Fruit fly (Drosophila melanogaster): ENCODE data around the gene Adi1.
A peak's percentile ranks its signal among the peaks of the same experiment; 100 is the strongest.

The Adi1 gene

dm6 chr3L:10664511-10665062 is 1.4 kb downstream of the Adi1 start, which contains the start of gene simj (continued):
- TF ChIP-seq CG3281 (GFP tag; optimal IDR thresholded peaks at IDR 0.05), result peak; percentile 23
- peak; percentile 66 for TF ChIP-seq stwl (tag; optimal IDR thresholded peaks at IDR 0.05)
- TF ChIP-seq pnt (GFP tag; optimal IDR thresholded peaks at IDR 0.05), result no peak
- TF ChIP-seq CG9437 (GFP tag; optimal IDR thresholded peaks at IDR 0.05), result no peak
- peak; percentile 94 for TF ChIP-seq Opbp (GFP tag; IDR thresholded peaks at IDR 0.05; ENCODE audit: partially characterized antibody)
- TF ChIP-seq CG10979 (tag; optimal IDR thresholded peaks at IDR 0.05), result peak; percentile 37
- peak; percentile 60 for TF ChIP-seq Doc3 (GFP tag; IDR thresholded peaks at IDR 0.05; ENCODE audit: partially characterized antibody)
- peak; percentile 58 for TF ChIP-seq CG31365 (tag; optimal IDR thresholded peaks at IDR 0.05)
- TF ChIP-seq ATbp (GFP tag; optimal IDR thresholded peaks at IDR 0.05), result peak; percentile 63
- peak; percentile 69 for TF ChIP-seq CG33213 (GFP tag; optimal IDR thresholded peaks at IDR 0.05)
- TF ChIP-seq CG6683 (GFP tag; optimal IDR thresholded peaks at IDR 0.05), result peak; percentile 35
- TF ChIP-seq rib (GFP tag; IDR thresholded peaks at IDR 0.05), result peak; percentile 70; the same call in 1 of the 2 replicates
- peak; percentile 42 for TF ChIP-seq odd (GFP tag; optimal IDR thresholded peaks at IDR 0.05)
- TF ChIP-seq vnd (GFP tag; IDR thresholded peaks at IDR 0.05; ENCODE audit: partially characterized antibody), result peak; percentile 64
- peak; percentile 57; the same call in 1 of the 3 replicates for TF ChIP-seq so (GFP tag; IDR thresholded peaks at IDR 0.05)
- TF ChIP-seq Gug (GFP tag; IDR thresholded peaks at IDR 0.05), result peak; percentile 27; the same call in 1 of the 4 replicates
- peak; percentile 43 for TF ChIP-seq schlank (tag; optimal IDR thresholded peaks at IDR 0.05)
- no peak for TF ChIP-seq dmrt11E (tag; optimal IDR thresholded peaks at IDR 0.05)
- no peak for TF ChIP-seq CG1024 (GFP tag; IDR thresholded peaks at IDR 0.05)
- TF ChIP-seq CG6272 (GFP tag; IDR thresholded peaks at IDR 0.05), result peak; percentile 46
- no peak for TF ChIP-seq CG15479 (GFP tag; optimal IDR thresholded peaks at IDR 0.05)
- TF ChIP-seq CG10366 (GFP tag; IDR thresholded peaks at IDR 0.05), result no peak
- TF ChIP-seq gce (GFP tag; IDR thresholded peaks at IDR 0.05), result peak; percentile 35; the same call in 1 of the 3 replicates
- TF ChIP-seq CG18476 (GFP tag; optimal IDR thresholded peaks at IDR 0.05), result no peak
- TF ChIP-seq CG11696 (GFP tag; IDR thresholded peaks at IDR 0.05), result peak; percentile 37; the same call in 1 of the 2 replicates
- TF ChIP-seq Drgx (GFP tag; IDR thresholded peaks at IDR 0.05), result peak; percentile 34; the same call in 1 of the 2 replicates
- no peak for TF ChIP-seq Atf3 (GFP tag; optimal IDR thresholded peaks at IDR 0.05)
- TF ChIP-seq GATAe (GFP tag; conservative IDR thresholded peaks at IDR 0.05), result peak; percentile 40; the same call in 1 of the 2 replicates
- peak; percentile 2 for TF ChIP-seq corto (GFP tag; optimal IDR thresholded peaks at IDR 0.05)
- peak; percentile 79 for TF ChIP-seq ato (GFP tag; IDR thresholded peaks at IDR 0.05; ENCODE audit: partially characterized antibody)
- peak; percentile 89 for TF ChIP-seq HmgZ (tag; optimal IDR thresholded peaks at IDR 0.05)
- peak; percentile 16 for TF ChIP-seq CG30020 (tag; optimal IDR thresholded peaks at IDR 0.05)
- peak; percentile 78 for TF ChIP-seq CG10267 (tag; optimal IDR thresholded peaks at IDR 0.05)
- TF ChIP-seq HHEX (GFP tag; optimal IDR thresholded peaks at IDR 0.05), result peak; percentile 39
- peak; percentile 80; the same call in 1 of the 3 replicates for TF ChIP-seq zen2 (GFP tag; IDR thresholded peaks at IDR 0.05; ENCODE audit: partially characterized antibody)
- no peak for TF ChIP-seq CG17568 (GFP tag; optimal IDR thresholded peaks at IDR 0.05)
- no peak for TF ChIP-seq H15 (GFP tag; IDR thresholded peaks at IDR 0.05)
- TF ChIP-seq Abd-B (GFP tag; optimal IDR thresholded peaks at IDR 0.05), result no peak
- TF ChIP-seq Max (GFP tag; optimal IDR thresholded peaks at IDR 0.05), result peak; percentile 36
- TF ChIP-seq Sry-δ (GFP tag; optimal IDR thresholded peaks at IDR 0.05), result peak; percentile 99
- no peak for TF ChIP-seq Asciz (GFP tag; optimal IDR thresholded peaks at IDR 0.05)
- no peak for TF ChIP-seq tll (GFP tag; optimal IDR thresholded peaks at IDR 0.05)
- no peak for TF ChIP-seq CG3407 (GFP tag; optimal IDR thresholded peaks at IDR 0.05)
- peak; percentile 42 for TF ChIP-seq Hey (tag; optimal IDR thresholded peaks at IDR 0.05)
- no peak for TF ChIP-seq Sry-β (GFP tag; optimal IDR thresholded peaks at IDR 0.05)
- no peak for TF ChIP-seq bowl (GFP tag; IDR thresholded peaks at IDR 0.05)
- no peak for TF ChIP-seq Ravus (GFP tag; IDR thresholded peaks at IDR 0.05)
- no peak for TF ChIP-seq ara (GFP tag; IDR thresholded peaks at IDR 0.05)
- peak; percentile 10 for TF ChIP-seq Sin3A (optimal IDR thresholded peaks at IDR 0.05)
